Worm (Caenorhabditis elegans) whole organism, early embryonic: ENCODE measurements around the gene C33D9.13.
"Not testable (repeated sequence)": the region's sequence is repeated elsewhere in the genome, so short reads cannot be mapped to it uniquely, and the experiment has no call there.

ENCODE experiments used
- B0310.2 ChIP-seq: sonication (generic microtip); optimal IDR thresholded peaks from 2 replicates; lab custom pipeline; 2016; ENCODE audit warnings: mild to moderate bottlenecking, missing genetic modification characterization, missing compliant biosample characterization
- F13C5.2 ChIP-seq: sonication (generic microtip); optimal IDR thresholded peaks from 2 replicates; lab custom pipeline; 2017; ENCODE audit warnings: mild to moderate bottlenecking, missing genetic modification characterization, inconsistent platforms, missing compliant biosample characterization
- aly-1 ChIP-seq: sonication (generic microtip); optimal IDR thresholded peaks from 2 replicates; lab custom pipeline; 2016; ENCODE audit warnings: missing genetic modification characterization, missing compliant biosample characterization
- ama-1 ChIP-seq: fragments of 150-350 bp; optimal IDR thresholded peaks from 2 replicates; lab custom pipeline; 2014
- ceh-13 ChIP-seq: fragments of 200-800 bp; sonication (Bioruptor generic); optimal IDR thresholded peaks from 2 replicates; lab custom pipeline; 2018; ENCODE audit warnings: mild to moderate bottlenecking, missing genetic modification characterization, missing compliant biosample characterization
- ceh-36 ChIP-seq: sonication (generic microtip); optimal IDR thresholded peaks from 2 replicates; lab custom pipeline; 2016; ENCODE audit warnings: missing genetic modification characterization, inconsistent platforms, missing compliant biosample characterization
- ets-7 ChIP-seq: sonication (generic microtip); optimal IDR thresholded peaks from 2 replicates; lab custom pipeline; 2016; ENCODE audit warnings: missing genotype, missing genetic modification characterization, missing compliant biosample characterization
- flt-1 ChIP-seq: fragments of 200-800 bp; sonication (Bioruptor generic); IDR thresholded peaks from 2 replicates; pipeline ENCODE4 v1.3.6; 2022; ENCODE audit warnings: missing genetic modification characterization, missing compliant biosample characterization
- hmbx-1 ChIP-seq: sonication (generic microtip); optimal IDR thresholded peaks from 2 replicates; lab custom pipeline; 2016; ENCODE audit warnings: mild to moderate bottlenecking, missing genetic modification characterization, missing compliant biosample characterization
- hmg-4 ChIP-seq: fragments of 200-800 bp; sonication (Bioruptor generic); optimal IDR thresholded peaks from 2 replicates; lab custom pipeline; 2018; ENCODE audit warnings: mild to moderate bottlenecking, missing genetic modification characterization, missing compliant biosample characterization
- hnd-1 ChIP-seq: sonication (generic microtip); optimal IDR thresholded peaks from 2 replicates; lab custom pipeline; 2016; ENCODE audit warnings: missing genetic modification characterization, missing compliant biosample characterization
- pes-1 ChIP-seq: fragments of 200-800 bp; sonication (Bioruptor generic); IDR thresholded peaks from 2 replicates; pipeline ENCODE4 v1.3.6; 2022; ENCODE audit warnings: missing genetic modification reagents, missing genetic modification characterization, missing compliant biosample characterization
- scrt-1 ChIP-seq: fragments of 200-800 bp; sonication (Bioruptor generic); IDR thresholded peaks from 2 replicates; pipeline ENCODE4 v1.3.6; 2022; ENCODE audit warnings: missing genetic modification characterization, missing compliant biosample characterization
- sea-1 ChIP-seq: fragments of 200-800 bp; sonication (Bioruptor generic); conservative IDR thresholded peaks from 2 replicates; pipeline ENCODE4 v1.3.6; 2022; ENCODE audit warnings: missing genetic modification characterization, missing compliant biosample characterization
- tbx-11 ChIP-seq: fragments of 200-800 bp; sonication (Bioruptor generic); IDR thresholded peaks from 2 replicates; pipeline ENCODE4 v1.3.6; 2022; ENCODE audit warnings: missing genetic modification characterization, missing compliant biosample characterization
- tbx-37 ChIP-seq: fragments of 200-800 bp; sonication (Bioruptor generic); conservative IDR thresholded peaks from 2 replicates; pipeline ENCODE4 v1.3.6; 2022; ENCODE audit warnings: missing genetic modification reagents, missing genetic modification characterization, missing compliant biosample characterization
- tra-4 ChIP-seq: sonication (generic microtip); optimal IDR thresholded peaks from 2 replicates; lab custom pipeline; 2017; ENCODE audit warnings: missing genetic modification characterization, missing compliant biosample characterization

Gene C33D9.13

DNA sequence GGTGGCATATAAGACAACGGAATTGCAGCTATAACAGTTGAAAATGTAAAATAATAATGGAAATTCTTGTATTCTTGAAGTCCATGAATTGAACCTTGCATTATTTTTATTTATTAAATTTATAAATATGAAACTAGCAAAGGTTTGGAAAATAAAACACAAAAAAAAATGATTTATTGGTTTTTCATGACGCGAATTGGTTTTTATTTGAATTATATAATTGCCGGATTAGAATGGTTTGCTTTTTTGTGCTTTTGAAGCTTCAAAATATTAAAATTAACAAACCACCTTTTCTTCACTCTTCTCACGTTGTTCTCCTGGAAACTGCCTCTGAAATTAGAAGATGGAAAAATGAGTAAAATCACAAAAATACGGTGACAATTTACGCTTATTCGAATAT is 5.1 kb upstream of the C33D9.13 start, which contains the start of gene sru-35:
Gene sru-35 (minus strand): TSS at position 101 of the 400 bp plus-strand sequence.
- TF ChIP-seq ama-1 (lab: Kevin White, UChicago) (no peak), tbx-37 (GFP tag; lab: Robert Waterston, UW) (no peak), ceh-13 (no peak), scrt-1 (no peak), sea-1 (GFP tag; lab: Robert Waterston, UW) (no peak), hnd-1 (tag; lab: Kevin White, UChicago) (no peak), ceh-36 (tag; lab: Kevin White, UChicago) (no peak), F13C5.2 (tag; lab: Kevin White, UChicago) (no peak), aly-1 (no peak), tra-4 (tag; lab: Kevin White, UChicago) (no peak), hmbx-1 (no peak), pes-1 (GFP tag; lab: Robert Waterston, UW) (no peak), tbx-11 (no peak), ets-7 (tag; lab: Kevin White, UChicago) (no peak), hmg-4 (GFP tag; lab: Kevin White, UChicago) (no peak), flt-1 (GFP tag; lab: Robert Waterston, UW) (no peak), B0310.2 (tag; lab: Kevin White, UChicago) (no peak)

DNA sequence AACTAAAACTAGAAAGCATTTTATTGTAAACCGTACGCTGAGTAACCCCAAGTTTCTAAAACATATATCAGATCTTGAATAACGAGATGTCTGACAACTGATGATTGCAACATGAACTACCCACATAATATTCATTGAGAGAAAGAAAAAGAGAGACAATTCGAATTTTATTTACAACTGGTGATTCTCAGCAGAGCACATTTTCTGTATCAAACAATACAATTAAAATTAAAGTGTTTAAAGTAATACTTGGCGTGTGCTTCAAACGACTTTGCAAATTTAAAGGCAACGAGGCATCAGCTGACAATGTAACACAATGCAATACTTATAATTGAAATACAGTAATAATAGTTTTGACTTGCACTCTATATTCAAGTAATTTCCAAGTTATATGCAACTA is 3.0 kb upstream of the C33D9.13 start, which contains the start of gene C33D9.10:
Gene C33D9.10 (minus strand): TSS at position 101 of the 400 bp plus-strand sequence.
- TF ChIP-seq ceh-36 (tag; lab: Kevin White, UChicago); F13C5.2 (tag; lab: Kevin White, UChicago); hmg-4 (GFP tag; lab: Kevin White, UChicago): not testable (repeated sequence)

DNA sequence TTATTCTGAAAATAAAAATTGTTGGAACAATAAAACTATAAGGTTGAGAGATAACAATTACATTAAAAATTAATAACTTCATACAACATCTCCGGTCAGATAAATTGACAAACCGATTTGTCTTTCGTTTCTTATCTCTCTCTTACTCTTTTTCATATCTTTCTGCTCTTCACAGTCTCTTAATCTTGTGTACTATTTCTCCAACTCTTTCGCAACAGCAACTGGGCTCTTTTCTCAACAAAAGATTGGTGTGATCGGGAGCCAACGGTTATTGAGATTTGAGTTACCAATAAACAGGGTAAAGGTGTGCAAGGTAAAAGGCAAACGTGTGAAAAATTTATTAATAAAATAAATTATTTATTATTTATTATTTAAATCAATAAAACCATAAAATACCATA is 1.6 kb upstream of the C33D9.13 start, which contains the start of gene C33D9.8:
Gene C33D9.8 (minus strand): TSS at position 99 of the 400 bp plus-strand sequence.
- no peak for TF ChIP-seq tbx-11
- TF ChIP-seq ama-1 (lab: Kevin White, UChicago) = no peak
- no peak for TF ChIP-seq B0310.2 (tag; lab: Kevin White, UChicago)
- no peak for TF ChIP-seq ceh-13
- TF ChIP-seq flt-1 (GFP tag; lab: Robert Waterston, UW) = no peak
- TF ChIP-seq pes-1 (GFP tag; lab: Robert Waterston, UW) = no peak
- no peak for TF ChIP-seq hnd-1 (tag; lab: Kevin White, UChicago)
- TF ChIP-seq ceh-36 (tag; lab: Kevin White, UChicago) = no peak
- no peak for TF ChIP-seq hmbx-1
- TF ChIP-seq aly-1 = no peak
- no peak for TF ChIP-seq ets-7 (tag; lab: Kevin White, UChicago)
- no peak for TF ChIP-seq F13C5.2 (tag; lab: Kevin White, UChicago)
- TF ChIP-seq sea-1 (GFP tag; lab: Robert Waterston, UW) = no peak
- no peak for TF ChIP-seq scrt-1
- TF ChIP-seq tbx-37 (GFP tag; lab: Robert Waterston, UW) = no peak
- TF ChIP-seq hmg-4 (GFP tag; lab: Kevin White, UChicago) = no peak
- TF ChIP-seq tra-4 (tag; lab: Kevin White, UChicago) = no peak

- no peak for TF ChIP-seq tbx-11
- TF ChIP-seq ceh-13 = no peak
- TF ChIP-seq flt-1 (GFP tag; lab: Robert Waterston, UW) = 0 out of 2 replicates have a peak, but pooled peaks have one; percentile 6
- no peak for TF ChIP-seq ets-7 (tag; lab: Kevin White, UChicago)
- TF ChIP-seq scrt-1 = 0 out of 2 replicates have a peak, but pooled peaks have one; percentile 31
- no peak for TF ChIP-seq B0310.2 (tag; lab: Kevin White, UChicago)
- TF ChIP-seq hmg-4 (GFP tag; lab: Kevin White, UChicago) = peak; percentile 96
- TF ChIP-seq tbx-37 (GFP tag; lab: Robert Waterston, UW) = no peak
- no peak for TF ChIP-seq ceh-36 (tag; lab: Kevin White, UChicago)
- peak; percentile 35 for TF ChIP-seq aly-1
- TF ChIP-seq tra-4 (tag; lab: Kevin White, UChicago) = no peak
- no peak for TF ChIP-seq ama-1 (lab: Kevin White, UChicago)
- peak; percentile 33 for TF ChIP-seq F13C5.2 (tag; lab: Kevin White, UChicago)
- TF ChIP-seq sea-1 (GFP tag; lab: Robert Waterston, UW) = 0 out of 2 replicates have a peak, but pooled peaks have one; percentile 23
- no peak for TF ChIP-seq pes-1 (GFP tag; lab: Robert Waterston, UW)
- TF ChIP-seq hmbx-1 = no peak
- no peak for TF ChIP-seq hnd-1 (tag; lab: Kevin White, UChicago)
These were observed 2.9 kb downstream of the C33D9.13 start for ce11 chrIV:8782172-8782571.

DNA sequence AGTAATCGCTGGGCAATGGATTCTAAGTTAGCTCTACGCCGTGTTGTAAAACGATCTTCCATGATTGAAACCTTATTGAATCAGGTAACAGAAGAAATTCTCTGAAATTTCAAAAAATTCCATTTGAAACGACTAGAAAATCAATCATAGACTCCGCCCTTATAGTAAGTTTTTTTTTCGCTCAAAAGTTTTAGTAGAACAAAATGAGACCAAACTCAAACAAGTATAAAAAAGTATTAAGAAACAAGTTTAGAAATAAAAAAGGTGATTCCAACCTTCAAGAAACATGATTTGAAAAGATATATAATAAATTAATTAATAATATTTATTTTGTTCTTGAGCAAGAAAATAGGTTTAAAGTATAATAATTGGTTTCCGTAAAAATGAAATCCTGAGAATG is 7.0 kb downstream of the C33D9.13 start, which contains the start of gene C33D9.6:
Gene C33D9.6 (minus strand): TSS at position 101 of the 400 bp plus-strand sequence.
- TF ChIP-seq F13C5.2 (tag; lab: Kevin White, UChicago) = no peak
- no peak for TF ChIP-seq tra-4 (tag; lab: Kevin White, UChicago)
- no peak for TF ChIP-seq aly-1
- no peak for TF ChIP-seq hmg-4 (GFP tag; lab: Kevin White, UChicago)
- TF ChIP-seq ets-7 (tag; lab: Kevin White, UChicago) = no peak
- no peak for TF ChIP-seq ceh-13
- no peak for TF ChIP-seq ama-1 (lab: Kevin White, UChicago)
- TF ChIP-seq scrt-1 = no peak

ce11 chrIV:8772800-8773256 is 12.2 kb downstream of the C33D9.13 start, which contains the start of gene F20C5.6:
TSS of gene F20C5.6 (minus strand) at chrIV:8773206.
- TF ChIP-seq ceh-36 (tag; lab: Kevin White, UChicago) (no peak), ama-1 (lab: Kevin White, UChicago) (peak; percentile 93)

DNA sequence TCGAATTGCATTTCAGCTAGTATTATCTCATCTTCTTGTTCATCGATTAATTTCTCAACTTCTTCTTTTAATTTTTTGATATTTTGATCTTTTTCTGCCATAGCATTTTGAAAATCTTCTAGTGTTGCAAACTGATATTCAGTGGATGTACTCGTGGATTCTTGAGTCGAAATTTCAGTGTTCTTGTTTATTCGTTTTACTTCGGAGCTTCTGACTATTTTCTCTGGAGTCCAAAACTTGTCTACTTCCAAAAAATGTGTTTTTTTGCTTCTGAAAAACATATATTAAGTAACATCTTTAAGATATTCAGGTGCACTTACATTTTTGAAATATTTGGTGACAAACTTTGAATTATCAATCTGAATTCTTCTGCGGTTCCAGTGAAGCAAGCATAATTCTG is 15.5 kb downstream of the C33D9.13 start, which contains the start of gene F20C5.5:
Gene F20C5.5 (minus strand): TSS at position 101 of the 400 bp plus-strand sequence.
- no peak for TF ChIP-seq ceh-13
- TF ChIP-seq tbx-11 = no peak
- TF ChIP-seq hnd-1 (tag; lab: Kevin White, UChicago) = no peak
- TF ChIP-seq B0310.2 (tag; lab: Kevin White, UChicago) = no peak
- no peak for TF ChIP-seq tra-4 (tag; lab: Kevin White, UChicago)
- TF ChIP-seq ceh-36 (tag; lab: Kevin White, UChicago) = no peak
- TF ChIP-seq sea-1 (GFP tag; lab: Robert Waterston, UW) = no peak
- no peak for TF ChIP-seq scrt-1
- no peak for TF ChIP-seq aly-1
